Worm (Caenorhabditis elegans): ENCODE data around the gene sdz-19.

ce11 chrX:12551633-12552032, 48.5 kb upstream of the sdz-19 start, which contains the start of gene npr-4:
- TF ChIP-seq mec-3 (tag; optimal IDR thresholded peaks at IDR 0.05; ENCODE audit: borderline replicate concordance) (no peak), tbx-7 (tag; optimal IDR thresholded peaks at IDR 0.05) (no peak), che-1 (tag; optimal IDR thresholded peaks at IDR 0.05) (no peak), ama-1 (optimal IDR thresholded peaks at IDR 0.05) (no peak), fkh-10 (GFP tag; optimal IDR thresholded peaks at IDR 0.05) (no peak), ets-4 (tag; optimal IDR thresholded peaks at IDR 0.05) (no peak), F13H6.1 (tag; optimal IDR thresholded peaks at IDR 0.05) (no peak), unc-55 (GFP tag; optimal IDR thresholded peaks at IDR 0.05) (no peak), nfya-1 (tag; optimal IDR thresholded peaks at IDR 0.05) (no peak), lim-6 (tag; optimal IDR thresholded peaks at IDR 0.05) (no peak), pha-2 (tag; optimal IDR thresholded peaks at IDR 0.05) (no peak), madf-2 (tag; optimal IDR thresholded peaks at IDR 0.05) (no peak), pqm-1 (tag; optimal IDR thresholded peaks at IDR 0.05) (no peak)
